Worm (Caenorhabditis elegans) whole organism, L4/young adult: ENCODE data around the gene Y39B6A.30.

ENCODE experiments used
- W03F9.2 ChIP-seq: fragments of 150-350 bp; optimal IDR thresholded peaks from 2 replicates; lab custom pipeline; 2014; ENCODE audit warnings: missing biosample characterization, missing genetic modification characterization
- him-1 ChIP-seq: sonication (generic microtip); optimal IDR thresholded peaks from 2 replicates; lab custom pipeline; 2016; ENCODE audit warnings: missing genotype, missing genetic modification reagents, missing genetic modification characterization, missing compliant biosample characterization

ce11 chrV:19024683-19025082, 10.3 kb downstream of the Y39B6A.30 start, which contains the start of gene Y39B6A.29:
- no peak for TF ChIP-seq W03F9.2 (tag; lab: Kevin White, UChicago)
- no peak for TF ChIP-seq him-1 (tag; lab: Kevin White, UChicago)
